Worm (Caenorhabditis elegans): Measurements from ENCODE around the gene C08B6.2.
A peak's percentile ranks its signal among the peaks of the same experiment; 100 is the strongest.

The C08B6.2 gene

DNA sequence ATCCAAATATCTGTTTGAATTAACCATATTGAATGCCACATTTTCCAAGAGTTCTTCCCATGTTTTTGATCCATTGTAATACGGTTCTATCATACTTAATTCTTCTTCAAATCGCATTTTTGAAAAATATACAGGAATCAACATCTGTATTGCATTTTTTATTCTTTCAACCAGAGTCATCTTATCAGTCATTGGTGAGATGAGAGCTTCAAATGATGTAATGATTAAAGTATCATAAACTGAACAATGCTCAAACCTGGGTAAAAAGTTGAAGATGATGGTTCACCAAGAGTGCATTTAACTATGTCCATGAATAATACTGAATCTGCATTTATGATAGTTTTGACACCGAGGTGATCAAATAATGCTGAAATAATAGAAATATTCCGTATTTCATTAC lies 1.7 kb upstream of the C08B6.2 start:
- TF ChIP-seq nhr-80 (tag; optimal IDR thresholded peaks at IDR 0.05): peak; percentile 9
- no peak for TF ChIP-seq him-1 (tag; optimal IDR thresholded peaks at IDR 0.05)

DNA sequence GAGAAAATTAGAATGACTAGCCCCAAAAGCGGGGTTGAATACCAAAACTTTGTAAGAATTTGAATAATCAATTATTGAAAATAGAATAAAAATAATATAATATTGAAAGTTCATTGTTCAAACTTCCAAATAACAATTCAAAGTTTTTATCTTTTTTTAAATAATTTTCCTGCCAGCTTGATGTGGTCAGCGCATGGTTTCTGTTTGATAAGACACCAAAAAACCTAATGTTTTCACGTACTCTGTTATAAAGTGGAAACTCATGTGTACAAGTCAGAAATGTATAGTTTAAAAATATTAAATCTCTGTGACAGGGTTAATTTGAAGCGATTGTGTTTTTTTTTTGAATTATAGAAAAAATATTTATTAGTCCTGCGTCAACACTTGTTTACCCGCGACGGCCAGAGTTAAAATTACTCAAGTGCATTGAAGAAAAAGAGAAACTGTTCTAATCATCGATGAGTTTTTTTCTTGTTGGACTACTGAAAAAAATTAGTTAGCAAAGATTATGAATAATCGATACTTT lies 664 bp upstream of the C08B6.2 start, which contains the start of gene ugt-17:
Gene ugt-17, minus strand, starts transcription at position 180 of the 526 bp plus-strand sequence.
- TF ChIP-seq snpc-4 (GFP tag; optimal IDR thresholded peaks at IDR 0.05): no peak
- peak in 1 of 4 experiments; percentile 8 for TF ChIP-seq snpc-4 (tag; optimal IDR thresholded peaks at IDR 0.05)
- peak; percentile 74 for TF ChIP-seq nhr-80 (tag; optimal IDR thresholded peaks at IDR 0.05)
- TF ChIP-seq hsf-1 (GFP tag; IDR thresholded peaks at IDR 0.05): no peak
- no peak for TF ChIP-seq ceh-40 (GFP tag; IDR thresholded peaks at IDR 0.05)

DNA sequence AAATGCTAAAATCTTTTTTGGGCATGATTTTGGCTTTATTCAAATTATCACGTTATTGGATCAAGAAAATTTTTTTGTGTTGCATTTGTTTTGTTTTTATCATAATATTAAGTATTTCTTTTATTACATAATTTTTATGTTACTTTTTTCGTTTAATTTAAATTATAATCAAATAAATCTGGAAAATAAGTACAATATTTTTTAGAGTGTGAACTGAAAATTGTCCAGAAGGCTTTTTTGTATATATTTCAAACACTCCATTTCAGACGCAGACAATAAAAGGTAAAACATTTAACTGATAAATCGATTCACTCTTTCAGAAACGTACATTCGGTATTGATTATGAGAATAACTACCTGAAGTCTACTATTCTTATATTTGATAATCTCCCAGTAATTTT lies 1.8 kb downstream of the C08B6.2 start, which contains the start of gene C08B6.11:
Gene C08B6.11, plus strand, starts transcription at position 301 of the 400 bp plus-strand sequence.
- no peak for TF ChIP-seq Y79H2A.3 (GFP tag; conservative IDR thresholded peaks at IDR 0.05)
- no peak for TF ChIP-seq egrh-3 (GFP tag; IDR thresholded peaks at IDR 0.05)
- no peak for TF ChIP-seq egl-44 (GFP tag; IDR thresholded peaks at IDR 0.05)
- no peak for TF ChIP-seq tbx-9 (tag; optimal IDR thresholded peaks at IDR 0.05; ENCODE audit: borderline replicate concordance)
- no peak for TF ChIP-seq dpff-1 (tag; optimal IDR thresholded peaks at IDR 0.05)
- TF ChIP-seq F57C9.4 (tag; optimal IDR thresholded peaks at IDR 0.05): no peak
- TF ChIP-seq aptf-2 (GFP tag; conservative IDR thresholded peaks at IDR 0.05): no peak
- TF ChIP-seq F37B4.10 (GFP tag; IDR thresholded peaks at IDR 0.05): no peak
- TF ChIP-seq ceh-40 (GFP tag; IDR thresholded peaks at IDR 0.05): no peak
- no peak for TF ChIP-seq aptf-3 (GFP tag; IDR thresholded peaks at IDR 0.05)
- no peak for TF ChIP-seq unc-130 (GFP tag; optimal IDR thresholded peaks at IDR 0.05)
- no peak for TF ChIP-seq F39B2.1 (GFP tag; IDR thresholded peaks at IDR 0.05)
- no peak for TF ChIP-seq madf-3 (GFP tag; IDR thresholded peaks at IDR 0.05)
- TF ChIP-seq madf-6 (GFP tag; IDR thresholded peaks at IDR 0.05): no peak
- TF ChIP-seq dpl-1 (GFP tag; optimal IDR thresholded peaks at IDR 0.05): no peak
- TF ChIP-seq akir-1 (GFP tag; optimal IDR thresholded peaks at IDR 0.05): no peak
- no peak for TF ChIP-seq T26A5.8 (tag; optimal IDR thresholded peaks at IDR 0.05)
- no peak for TF ChIP-seq zim-3 (tag; optimal IDR thresholded peaks at IDR 0.05)
- no peak for TF ChIP-seq gei-17 (GFP tag; optimal IDR thresholded peaks at IDR 0.05)
- no peak for TF ChIP-seq hsf-1 (GFP tag; IDR thresholded peaks at IDR 0.05)

DNA sequence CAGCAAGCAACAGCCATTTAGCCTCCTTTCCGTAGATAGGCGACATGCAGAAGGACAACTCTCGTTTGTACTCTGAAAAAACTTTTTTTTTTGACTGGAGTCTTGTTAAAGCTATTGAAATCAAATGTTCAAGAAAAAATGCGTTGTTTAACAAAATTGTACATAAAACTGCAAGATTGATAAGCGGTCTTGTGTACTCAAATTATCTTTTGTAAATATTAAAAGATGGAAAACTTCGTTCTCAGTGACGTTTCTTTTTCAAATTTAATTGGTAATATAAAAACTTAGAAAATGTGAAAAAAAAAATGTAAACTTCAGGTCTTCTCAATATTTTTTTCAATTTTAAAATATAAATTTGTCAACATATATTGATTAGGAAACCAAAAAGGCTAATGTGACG lies 5.6 kb downstream of the C08B6.2 start:
- no peak for TF ChIP-seq atf-7 (tag; optimal IDR thresholded peaks at IDR 0.05)
- no peak for TF ChIP-seq dpff-1 (tag; optimal IDR thresholded peaks at IDR 0.05)
- TF ChIP-seq C06A6.2 (GFP tag; conservative IDR thresholded peaks at IDR 0.05): no peak
- TF ChIP-seq Y53F4B.3 (GFP tag; IDR thresholded peaks at IDR 0.05): no peak
- no peak for TF ChIP-seq madf-6 (GFP tag; IDR thresholded peaks at IDR 0.05)
- TF ChIP-seq ztf-25 (GFP tag; IDR thresholded peaks at IDR 0.05): no peak
- no peak for TF ChIP-seq Y53G8AR.9 (GFP tag; conservative IDR thresholded peaks at IDR 0.05)
- no peak for TF ChIP-seq ama-1 (optimal IDR thresholded peaks at IDR 0.05)
- TF ChIP-seq ama-1 (GFP tag; optimal IDR thresholded peaks at IDR 0.05): no peak
- no peak for TF ChIP-seq ztf-22 (GFP tag; optimal IDR thresholded peaks at IDR 0.05)

DNA sequence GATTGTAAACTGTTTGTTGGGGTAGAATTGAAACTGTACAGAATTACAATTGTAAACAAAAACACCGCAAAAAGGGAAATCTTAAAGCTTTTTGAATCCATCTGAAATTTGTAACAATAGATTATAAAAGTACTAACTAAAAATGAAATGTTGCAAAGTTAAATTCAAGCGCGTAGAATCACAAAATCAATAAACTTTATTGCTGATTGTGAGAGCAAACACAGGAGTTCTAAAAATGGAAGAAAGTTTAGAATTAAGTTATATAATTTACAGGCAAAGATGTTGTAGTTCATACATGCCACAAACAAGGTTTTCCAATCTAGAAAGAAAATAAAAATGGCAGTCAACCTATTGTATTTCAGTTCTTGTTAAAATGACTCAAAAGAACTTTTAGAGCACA lies 6.7 kb downstream of the C08B6.2 start, which contains the start of gene C08B6.3:
Gene C08B6.3, minus strand, starts transcription at position 101 of the 400 bp plus-strand sequence.
- no peak for TF ChIP-seq madf-3 (GFP tag; IDR thresholded peaks at IDR 0.05)
- no peak for TF ChIP-seq egl-44 (GFP tag; IDR thresholded peaks at IDR 0.05)
- no peak for TF ChIP-seq sptf-2 (GFP tag; optimal IDR thresholded peaks at IDR 0.05)
- TF ChIP-seq snpc-1.1 (tag; optimal IDR thresholded peaks at IDR 0.05; ENCODE audit: insufficient read depth): no peak
- no peak for TF ChIP-seq ztf-25 (GFP tag; IDR thresholded peaks at IDR 0.05)
- no peak for TF ChIP-seq snpc-1.3 (tag; optimal IDR thresholded peaks at IDR 0.05; ENCODE audit: insufficient read depth)
- no peak for TF ChIP-seq ztf-28 (GFP tag; IDR thresholded peaks at IDR 0.05)
- no peak for TF ChIP-seq madf-10 (tag; optimal IDR thresholded peaks at IDR 0.05)
- TF ChIP-seq hrde-1 (tag; optimal IDR thresholded peaks at IDR 0.05; ENCODE audit: borderline replicate concordance): no peak
- TF ChIP-seq B0336.3 (GFP tag; IDR thresholded peaks at IDR 0.05): no peak
- TF ChIP-seq xnd-1 (tag; optimal IDR thresholded peaks at IDR 0.05): no peak
- TF ChIP-seq Y67H2A.10 (GFP tag; conservative IDR thresholded peaks at IDR 0.05): no peak
- no peak for TF ChIP-seq ceh-91 (GFP tag; IDR thresholded peaks at IDR 0.05)
- TF ChIP-seq T26A5.8 (tag; optimal IDR thresholded peaks at IDR 0.05): no peak

All from whole organism, young adult.